Fruit fly (Drosophila melanogaster): ENCODE measurements around the gene rn.

rn gene

DNA sequence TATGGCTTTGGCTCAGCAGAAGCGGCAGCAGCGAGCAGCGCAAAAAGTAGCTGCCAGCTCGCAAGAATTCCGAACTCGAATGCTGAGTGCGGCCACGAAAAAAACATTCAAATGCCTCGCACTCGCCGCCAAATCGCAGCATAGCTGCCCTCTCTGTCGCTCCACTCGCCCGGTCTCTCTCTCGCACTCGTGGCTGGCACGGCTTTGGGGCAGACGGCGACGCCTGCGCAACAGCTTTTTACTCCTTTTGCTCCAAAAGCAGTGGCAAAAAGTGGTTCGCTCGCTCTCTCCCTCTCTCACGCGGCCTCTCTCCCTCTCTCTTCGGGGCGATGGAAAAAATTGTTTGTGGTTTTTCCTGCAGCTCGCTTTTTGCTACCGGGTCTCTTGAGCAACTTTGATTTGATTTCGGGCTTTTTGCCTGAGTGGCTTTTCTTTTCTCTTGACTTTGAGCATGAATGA lies at the start of gene rn:
Gene rn (minus strand): TSS at position 51 of the 459 bp plus-strand sequence.
- no peak for TF ChIP-seq noc (tag; optimal IDR thresholded peaks at IDR 0.05)

DNA sequence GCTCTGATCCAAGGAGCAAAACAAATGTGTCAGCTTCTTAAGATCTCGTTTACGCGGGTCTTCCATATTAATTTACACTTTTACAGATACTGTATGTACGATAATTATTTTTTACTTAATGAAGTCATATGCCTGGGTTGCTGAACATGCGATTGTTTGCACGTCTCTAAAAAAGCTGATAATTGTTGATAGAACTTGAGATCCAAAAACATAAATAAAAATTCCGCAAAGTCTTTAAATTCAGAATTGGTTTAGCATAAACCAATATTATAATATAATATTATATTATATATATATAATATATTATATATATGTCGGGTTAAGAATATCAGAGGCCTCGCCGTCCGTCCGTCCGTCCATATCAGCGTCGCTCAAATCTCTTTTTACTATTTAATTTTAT lies 40.0 kb upstream of the rn start, which contains the start of gene CG43290:
Gene CG43290 (minus strand): TSS at position 101 of the 400 bp plus-strand sequence.
- no peak for TF ChIP-seq noc (tag; optimal IDR thresholded peaks at IDR 0.05)

DNA sequence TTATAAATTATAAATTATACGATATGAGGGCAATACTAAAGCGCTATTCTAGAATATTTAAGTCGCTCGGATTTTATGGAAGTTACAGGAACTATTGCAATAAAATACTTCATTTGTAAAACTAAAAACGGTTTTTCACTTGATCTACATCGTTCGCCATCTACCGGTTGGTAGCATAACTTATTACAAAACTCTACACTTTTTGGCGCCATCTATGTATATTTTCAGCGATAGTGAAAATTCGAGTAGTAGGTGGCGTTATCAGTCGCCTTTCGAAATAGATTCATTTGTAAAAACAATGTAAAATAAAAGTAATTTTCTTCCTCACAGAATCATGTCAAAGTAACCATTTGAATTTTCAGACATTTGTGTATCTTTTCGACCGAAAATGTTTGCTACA lies 37.0 kb upstream of the rn start, which contains the start of gene nxf4:
Gene nxf4 (plus strand): TSS at position 286 of the 400 bp plus-strand sequence.
- no peak for TF ChIP-seq noc (tag; optimal IDR thresholded peaks at IDR 0.05)

dm6 chr3R:7344769-7345168 lies 35.3 kb upstream of the rn start, which contains the start of gene CG31496:
TSS of gene CG31496 (plus strand) at chr3R:7345069.
- no peak for TF ChIP-seq noc (tag; optimal IDR thresholded peaks at IDR 0.05)

DNA sequence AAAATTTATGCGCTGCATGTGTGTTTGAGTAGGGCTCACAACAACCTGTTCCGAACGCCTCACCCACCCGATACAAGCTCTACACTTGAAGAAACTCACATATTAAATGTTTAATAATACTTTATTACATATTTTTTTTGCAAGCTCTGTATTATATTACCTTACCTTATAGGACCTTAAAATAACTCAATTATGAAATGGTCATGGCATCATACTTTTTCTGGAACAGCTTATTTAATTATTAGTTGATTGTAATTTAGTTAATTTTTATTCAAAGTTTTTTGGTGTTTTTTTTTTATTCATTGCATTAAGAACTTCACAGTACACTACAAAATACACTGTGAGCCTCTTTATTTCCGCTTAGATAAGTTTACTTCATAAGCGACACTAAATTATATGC lies 27.0 kb upstream of the rn start:
- no peak for TF ChIP-seq noc (tag; optimal IDR thresholded peaks at IDR 0.05)

- no peak for TF ChIP-seq noc (tag; optimal IDR thresholded peaks at IDR 0.05)
Measured at dm6 chr3R:7334613-7335012, 25.2 kb upstream of the rn start.

DNA sequence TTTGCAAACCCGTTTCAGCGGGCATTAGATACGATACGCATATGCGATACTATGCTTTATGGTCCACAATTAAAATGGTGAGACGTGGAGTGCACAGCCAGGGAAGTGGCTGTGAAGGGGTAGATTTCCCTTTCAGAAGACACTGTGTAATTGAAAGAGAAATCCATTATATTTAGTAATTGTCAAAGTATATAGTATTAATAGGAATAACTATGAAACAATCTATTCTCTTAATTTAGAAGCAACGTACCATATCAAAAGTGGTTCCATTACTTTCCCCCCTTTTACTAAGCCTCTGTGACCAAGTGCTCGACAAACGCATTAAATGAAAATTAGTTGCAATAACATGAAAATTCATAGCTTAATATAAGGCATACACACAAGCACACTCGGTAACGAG lies 21.3 kb upstream of the rn start:
- no peak for TF ChIP-seq noc (tag; optimal IDR thresholded peaks at IDR 0.05)

dm6 chr3R:7326200-7326599 lies 16.8 kb upstream of the rn start:
- no peak for TF ChIP-seq noc (tag; optimal IDR thresholded peaks at IDR 0.05)

DNA sequence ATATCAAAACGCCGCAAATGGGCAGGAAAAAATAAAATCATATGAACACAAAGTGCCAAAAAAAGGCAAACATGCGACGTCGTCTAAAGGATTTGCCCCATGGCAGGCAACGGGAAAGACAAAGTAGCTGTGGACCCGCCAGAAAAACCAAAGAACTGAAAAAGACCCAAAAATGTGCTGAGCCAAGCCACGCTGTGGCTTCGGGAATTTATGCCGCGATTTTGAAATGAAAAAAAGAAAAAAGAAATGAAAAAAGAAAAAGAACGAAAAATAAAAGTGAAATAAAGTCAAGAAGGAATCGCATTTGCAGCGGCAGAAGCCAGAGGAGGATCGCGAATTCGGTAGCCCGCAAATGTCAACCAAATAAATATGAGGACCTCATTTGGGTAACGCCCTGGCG lies 13.1 kb upstream of the rn start:
- no peak for TF ChIP-seq noc (tag; optimal IDR thresholded peaks at IDR 0.05)

DNA sequence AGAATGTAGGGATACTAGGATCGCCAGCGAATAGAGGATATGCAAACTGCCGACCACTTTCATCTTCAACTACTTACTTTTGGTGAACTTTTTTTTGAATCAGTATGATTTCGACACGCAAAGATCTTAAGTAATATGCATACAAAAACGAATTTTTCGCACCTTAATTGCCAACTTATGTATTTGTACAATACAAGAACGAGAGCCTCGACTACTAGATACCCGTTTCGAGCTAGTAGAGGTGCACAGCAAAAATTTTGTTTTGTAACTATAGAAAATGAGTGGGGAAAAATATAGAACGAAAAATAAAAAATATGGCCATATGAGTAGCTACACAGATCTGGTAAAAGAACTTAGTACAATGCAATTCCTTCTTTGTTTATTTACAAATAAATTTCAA lies 7.7 kb upstream of the rn start, which contains the start of gene CG10029:
Gene CG10029 (minus strand): TSS at position 101 of the 400 bp plus-strand sequence.
- TF ChIP-seq noc (tag; optimal IDR thresholded peaks at IDR 0.05) = no peak

- TF ChIP-seq noc (tag; optimal IDR thresholded peaks at IDR 0.05) = no peak
Measured at dm6 chr3R:7313034-7313433, 3.6 kb upstream of the rn start.

DNA sequence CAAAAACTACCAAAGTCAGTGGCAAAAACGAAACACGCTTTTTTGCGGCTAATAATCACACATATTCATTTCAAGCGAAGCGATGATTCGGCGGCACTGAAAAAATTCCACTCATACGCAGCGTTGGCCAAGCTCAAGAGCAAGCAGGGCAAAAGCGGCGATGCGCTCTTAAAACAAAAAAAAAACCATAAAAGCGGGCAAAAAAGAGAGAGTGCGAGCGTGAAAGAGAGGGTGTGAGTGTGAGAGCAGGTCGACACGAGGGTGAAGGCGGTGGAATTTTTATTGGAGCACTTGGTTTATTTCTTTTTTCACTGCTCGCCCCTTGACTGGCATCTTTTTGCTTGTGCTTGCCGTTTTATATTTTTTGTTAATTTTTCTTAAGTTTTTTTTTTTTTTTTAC lies 1.1 kb upstream of the rn start:
- TF ChIP-seq noc (tag; optimal IDR thresholded peaks at IDR 0.05) = no peak

DNA sequence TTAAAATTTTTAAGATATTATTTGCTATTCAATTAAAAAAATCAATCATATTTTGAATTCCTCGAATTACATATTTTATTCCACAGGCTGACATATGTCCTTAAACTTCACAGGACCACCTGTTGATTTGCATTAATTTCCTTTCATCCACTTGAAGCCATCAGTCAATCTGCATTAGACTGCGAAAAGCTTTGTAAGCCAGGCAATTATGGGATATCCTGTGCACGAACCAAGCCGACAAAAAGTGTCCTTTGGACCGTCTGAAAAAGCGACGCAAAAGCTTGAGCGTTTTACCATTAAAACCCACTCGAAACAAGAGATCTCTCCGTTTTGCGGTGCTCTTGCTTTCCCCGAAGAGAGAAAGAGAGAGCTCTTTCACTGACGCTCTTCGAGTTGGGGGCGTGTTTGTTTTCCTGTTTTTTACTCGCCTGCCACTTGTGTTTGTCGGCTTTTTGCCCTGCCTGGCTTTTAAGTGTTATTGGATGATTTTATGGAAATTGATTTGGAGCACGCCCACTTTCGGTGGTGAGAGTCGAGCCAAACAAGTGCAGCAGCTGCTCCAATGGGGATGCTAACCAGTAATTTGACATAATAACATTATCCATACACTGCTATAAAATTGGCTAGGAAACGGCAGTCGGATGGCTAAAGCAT lies 2.8 kb downstream of the rn start:
- no peak for TF ChIP-seq noc (tag; optimal IDR thresholded peaks at IDR 0.05)

dm6 chr3R:7304455-7305088 lies 4.9 kb downstream of the rn start, which contains the start of gene CG42544:
TSS of gene CG42544 (plus strand) at chr3R:7304592.
- no peak for TF ChIP-seq noc (tag; optimal IDR thresholded peaks at IDR 0.05)

DNA sequence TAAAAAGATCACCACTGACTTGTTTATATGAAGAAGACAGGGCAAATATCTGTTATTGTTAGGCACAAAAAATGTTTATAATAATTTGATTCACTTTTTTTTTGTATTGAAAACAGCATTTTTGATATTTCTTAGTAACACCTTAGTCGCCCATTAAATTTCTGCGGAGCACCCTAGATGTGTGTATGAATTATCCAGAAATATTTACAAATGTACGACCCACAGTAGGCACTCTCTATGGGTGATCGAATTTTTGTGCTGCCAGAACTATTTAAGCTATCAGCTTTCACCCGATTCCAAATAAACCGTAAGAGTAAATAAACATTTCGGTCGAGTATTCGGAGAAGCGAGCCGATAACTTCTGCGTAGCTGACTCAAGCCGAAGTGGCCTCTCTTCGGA lies 23.8 kb downstream of the rn start, which contains the start of gene RacGAP84C:
Gene RacGAP84C (plus strand): TSS at position 301 of the 400 bp plus-strand sequence.
- no peak for TF ChIP-seq noc (tag; optimal IDR thresholded peaks at IDR 0.05)

DNA sequence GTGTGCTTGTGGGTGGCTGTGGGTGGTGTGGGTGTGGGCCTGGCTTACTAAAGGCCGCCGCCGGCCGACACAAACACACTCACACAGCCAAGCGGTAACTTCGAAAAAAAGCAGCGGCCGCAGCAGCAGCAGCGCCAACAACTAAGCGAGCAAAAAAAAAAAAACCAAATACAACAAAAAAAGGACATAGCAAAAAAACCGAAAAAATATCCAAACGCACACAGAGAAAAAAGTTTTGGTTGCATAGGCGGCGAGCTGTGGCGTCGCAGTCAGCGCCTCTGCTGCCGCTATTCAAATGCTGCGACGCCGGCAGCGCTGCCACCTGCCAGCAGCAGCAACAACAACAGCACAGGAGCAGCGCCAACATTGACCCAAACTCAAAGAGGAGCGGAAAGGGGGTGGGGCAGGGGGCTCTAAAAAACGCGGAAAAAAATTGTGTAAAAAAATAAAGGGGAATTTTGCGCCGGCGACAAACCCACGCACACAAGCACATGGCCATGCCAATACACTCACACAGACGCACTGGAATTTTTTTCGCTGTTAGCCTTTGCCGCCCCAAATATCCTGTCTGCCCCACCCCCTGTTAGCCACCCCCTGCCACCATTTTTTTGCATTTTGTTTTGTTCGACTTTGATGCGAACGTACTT lies 27.1 kb downstream of the rn start:
- no peak for TF ChIP-seq noc (tag; optimal IDR thresholded peaks at IDR 0.05)

DNA sequence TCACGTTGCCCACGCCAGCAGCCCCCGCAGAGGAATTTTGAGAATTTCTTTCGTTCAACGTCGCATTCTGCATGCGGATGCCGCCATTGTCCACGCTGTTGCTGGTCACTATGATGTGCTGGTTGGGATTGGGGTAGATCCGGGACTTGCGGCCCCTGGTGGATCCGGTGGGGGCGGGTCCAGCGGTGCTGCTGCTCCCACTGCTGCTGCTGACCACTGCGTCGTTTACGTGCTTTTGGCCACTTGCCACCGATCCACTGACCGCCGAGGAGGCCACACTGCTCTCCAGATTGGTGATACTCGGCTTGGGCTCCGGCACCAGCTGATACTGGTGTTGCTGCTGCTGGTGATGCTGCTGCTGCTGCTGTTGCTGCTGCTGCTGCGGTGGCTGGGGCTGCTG lies 32.6 kb downstream of the rn start:
- TF ChIP-seq noc (tag; optimal IDR thresholded peaks at IDR 0.05) = no peak
